Fruit fly (Drosophila melanogaster) whole organism, embryonic: ENCODE results near the gene CG4291.

Experiments used
- Atf3 ChIP-seq: fragments of 200-800 bp; sonication (Bioruptor generic); optimal IDR thresholded peaks from 3 replicates; lab custom pipeline; 2016; ENCODE audit warnings: missing biosample characterization, missing genetic modification characterization
- BtbVII ChIP-seq: fragments of 200-800 bp; sonication (Bioruptor generic); optimal IDR thresholded peaks from 3 replicates; lab custom pipeline; 2017; ENCODE audit warnings: missing biosample characterization, mild to moderate bottlenecking, missing genetic modification characterization
- CG10274 ChIP-seq: fragments of 200-800 bp; sonication (Bioruptor generic); optimal IDR thresholded peaks from 3 replicates; lab custom pipeline; 2017; ENCODE audit warnings: missing biosample characterization, mild to moderate bottlenecking, missing genetic modification characterization
- CG11560 ChIP-seq: fragments of 200-800 bp; sonication (Bioruptor generic); IDR thresholded peaks from 3 replicates; pipeline ENCODE4 v1.3.6; 2022; ENCODE audit warnings: missing biosample characterization, missing genetic modification characterization
- CG13296 ChIP-seq: fragments of 200-800 bp; sonication (Bioruptor generic); optimal IDR thresholded peaks from 3 replicates; lab custom pipeline; 2018; ENCODE audit warnings: missing biosample characterization, mild to moderate bottlenecking, missing genetic modification characterization
- CG13894 ChIP-seq: fragments of 200-800 bp; sonication (Bioruptor generic); optimal IDR thresholded peaks from 3 replicates; lab custom pipeline; 2018; ENCODE audit warnings: missing biosample characterization, mild to moderate bottlenecking, missing genetic modification characterization, moderate library complexity
- CG15514 ChIP-seq: fragments of 200-800 bp; sonication (Bioruptor generic); optimal IDR thresholded peaks from 3 replicates; lab custom pipeline; 2017; ENCODE audit warnings: missing biosample characterization, missing genetic modification characterization, mild to moderate bottlenecking, moderate library complexity, missing genetic modification reagents
- CG16779 ChIP-seq: fragments of 200-800 bp; sonication (Bioruptor generic); IDR thresholded peaks from 2 replicates; pipeline ENCODE4 v1.3.6; 2022; ENCODE audit warnings: missing biosample characterization, missing genetic modification characterization
- CG16813 ChIP-seq: fragments of 200-800 bp; sonication (Bioruptor generic); IDR thresholded peaks from 3 replicates; pipeline ENCODE4 v1.3.6; 2022; ENCODE audit warnings: missing biosample characterization, missing genetic modification characterization; ENCODE audit not compliant: partially characterized antibody
- CG18764 ChIP-seq: fragments of 200-800 bp; sonication (Bioruptor generic); optimal IDR thresholded peaks from 3 replicates; lab custom pipeline; 2016; ENCODE audit warnings: missing biosample characterization, missing genetic modification characterization
- CG2678 ChIP-seq: fragments of 200-800 bp; sonication (Bioruptor generic); optimal IDR thresholded peaks from 3 replicates; lab custom pipeline; 2019; ENCODE audit warnings: missing biosample characterization, mild to moderate bottlenecking, missing genetic modification characterization, moderate library complexity
- CG31365 ChIP-seq: fragments of 200-800 bp; sonication (Bioruptor generic); optimal IDR thresholded peaks from 2 replicates; lab custom pipeline; 2018; ENCODE audit warnings: missing biosample characterization, mild to moderate bottlenecking, missing genetic modification characterization
- CG34422 ChIP-seq: fragments of 200-800 bp; sonication (Bioruptor generic); IDR thresholded peaks from 3 replicates; pipeline ENCODE4 v1.3.6; 2022; ENCODE audit warnings: missing biosample characterization, missing genetic modification characterization
- CG4360 ChIP-seq: fragments of 200-800 bp; sonication (Bioruptor generic); IDR thresholded peaks from 2 replicates; pipeline ENCODE4 v1.3.6; 2022; ENCODE audit warnings: missing biosample characterization, missing genetic modification characterization
- CG4424 ChIP-seq: fragments of 200-800 bp; sonication (Bioruptor generic); optimal IDR thresholded peaks from 3 replicates; lab custom pipeline; 2016; ENCODE audit warnings: missing biosample characterization, missing genetic modification characterization
- CG4820 ChIP-seq: fragments of 200-800 bp; sonication (Bioruptor generic); optimal IDR thresholded peaks from 3 replicates; lab custom pipeline; 2016; ENCODE audit warnings: missing biosample characterization, missing genetic modification characterization
- CG4854 ChIP-seq: fragments of 200-800 bp; sonication (Bioruptor generic); optimal IDR thresholded peaks from 2 replicates; lab custom pipeline; 2016; ENCODE audit warnings: missing biosample characterization, missing genetic modification characterization, inconsistent platforms
- CG5245 ChIP-seq: fragments of 200-800 bp; sonication (Bioruptor generic); optimal IDR thresholded peaks from 3 replicates; lab custom pipeline; 2016; ENCODE audit warnings: missing biosample characterization, missing genetic modification characterization
- CG7839 ChIP-seq: fragments of 200-800 bp; sonication (Bioruptor generic); optimal IDR thresholded peaks from 3 replicates; lab custom pipeline; 2018; ENCODE audit warnings: missing biosample characterization, mild to moderate bottlenecking, missing genetic modification characterization, moderate library complexity
- CG8944 ChIP-seq: fragments of 200-800 bp; sonication (Bioruptor generic); optimal IDR thresholded peaks from 3 replicates; lab custom pipeline; 2016; ENCODE audit warnings: missing biosample characterization, missing genetic modification characterization
- CG9215 ChIP-seq: fragments of 200-800 bp; sonication (Bioruptor generic); IDR thresholded peaks from 2 replicates; pipeline ENCODE4 v1.3.6; 2022; ENCODE audit warnings: missing biosample characterization, missing genetic modification characterization
- CG9437 ChIP-seq: fragments of 200-800 bp; sonication (Bioruptor generic); optimal IDR thresholded peaks from 2 replicates; lab custom pipeline; 2018; ENCODE audit warnings: missing biosample characterization, mild to moderate bottlenecking, missing genetic modification characterization
- CrebB ChIP-seq: fragments of 200-800 bp; sonication (Bioruptor generic); optimal IDR thresholded peaks from 3 replicates; lab custom pipeline; 2018; ENCODE audit warnings: missing biosample characterization, mild to moderate bottlenecking, missing genetic modification characterization
- D19A ChIP-seq: fragments of 200-800 bp; optimal IDR thresholded peaks from 3 replicates; lab custom pipeline; 2019; ENCODE audit warnings: missing biosample characterization, mild to moderate bottlenecking, missing genetic modification characterization, moderate library complexity
- Dad ChIP-seq: fragments of 200-800 bp; sonication (Bioruptor generic); optimal IDR thresholded peaks from 3 replicates; lab custom pipeline; 2016; ENCODE audit warnings: missing biosample characterization, missing genetic modification characterization
- E2f1 ChIP-seq: fragments of 200-800 bp; sonication (Bioruptor generic); IDR thresholded peaks from 2 replicates; pipeline ENCODE4 v1.3.6; 2022; ENCODE audit warnings: missing biosample characterization, missing genetic modification characterization
- Kr ChIP-seq: fragments of 200-800 bp; sonication (Bioruptor generic); optimal IDR thresholded peaks from 2 replicates; lab custom pipeline; 2017; ENCODE audit warnings: missing biosample characterization, mild to moderate bottlenecking, missing genetic modification characterization
- Mad ChIP-seq: fragments of 200-800 bp; sonication (Bioruptor generic); optimal IDR thresholded peaks from 2 replicates; lab custom pipeline; 2016; ENCODE audit warnings: missing biosample characterization, missing genetic modification characterization
- NC2β ChIP-seq: fragments of 200-800 bp; sonication (Bioruptor generic); optimal IDR thresholded peaks from 2 replicates; lab custom pipeline; 2016; ENCODE audit warnings: missing biosample characterization, missing genetic modification characterization
- PHDP ChIP-seq: fragments of 200-800 bp; sonication (Bioruptor generic); optimal IDR thresholded peaks from 3 replicates; lab custom pipeline; 2018; ENCODE audit warnings: missing biosample characterization, mild to moderate bottlenecking, missing genetic modification characterization, moderate library complexity
- Ptx1 ChIP-seq: fragments of 200-800 bp; sonication (Bioruptor generic); IDR thresholded peaks from 2 replicates; pipeline ENCODE4 v1.3.6; 2022; ENCODE audit warnings: missing biosample characterization, missing genetic modification characterization
- Trl ChIP-seq, 3 experiments: fragments of >200 bp in 2 of 3; fragments of 200-800 bp in 1 of 3; sonication (Bioruptor generic) in 1 of 3; optimal IDR thresholded peaks; 2 replicates in 1 of 3; 3 replicates in 2 of 3; lab custom pipeline; 2016 to 2017; ENCODE audit warnings: missing biosample characterization in 1 of 3, missing genetic modification characterization in 1 of 3
- Vsx1 ChIP-seq: fragments of 200-800 bp; sonication (Bioruptor generic); optimal IDR thresholded peaks from 2 replicates; lab custom pipeline; 2017; ENCODE audit warnings: missing biosample characterization, mild to moderate bottlenecking, missing genetic modification characterization, missing genetic modification reagents
- bab2 ChIP-seq: fragments of 200-800 bp; sonication (Bioruptor generic); optimal IDR thresholded peaks from 2 replicates; lab custom pipeline; 2016; ENCODE audit warnings: missing biosample characterization, missing genetic modification characterization
- bsh ChIP-seq, 2 experiments: fragments of 200-800 bp; sonication (Bioruptor generic); optimal IDR thresholded peaks; 2 replicates each; lab custom pipeline; 2017 to 2018; ENCODE audit warnings: mild to moderate bottlenecking in 2 of 2, missing biosample characterization in 2 of 2, missing genetic modification characterization in 2 of 2, moderate library complexity in 1 of 2
- chn ChIP-seq: fragments of 200-800 bp; sonication (Bioruptor generic); optimal IDR thresholded peaks from 2 replicates; lab custom pipeline; 2016; ENCODE audit warnings: missing biosample characterization, missing genetic modification characterization
- ci ChIP-seq: fragments of 200-800 bp; sonication (Bioruptor generic); IDR thresholded peaks from 3 replicates; pipeline ENCODE4 v1.3.6; 2022; ENCODE audit warnings: missing biosample characterization, missing genetic modification characterization
- da ChIP-seq: fragments of 200-800 bp; sonication (Bioruptor generic); optimal IDR thresholded peaks from 2 replicates; lab custom pipeline; 2016; ENCODE audit warnings: missing biosample characterization, missing genetic modification characterization
- dmrt99B ChIP-seq: fragments of 200-800 bp; sonication (Bioruptor generic); optimal IDR thresholded peaks from 2 replicates; lab custom pipeline; 2018; ENCODE audit warnings: missing biosample characterization, mild to moderate bottlenecking, missing genetic modification characterization, moderate library complexity
- en ChIP-seq: fragments of 200-800 bp; sonication (Bioruptor generic); optimal IDR thresholded peaks from 2 replicates; lab custom pipeline; 2016; ENCODE audit warnings: missing biosample characterization, missing genetic modification characterization
- gt ChIP-seq: fragments of 200-800 bp; sonication (Bioruptor generic); IDR thresholded peaks from 2 replicates; pipeline ENCODE4 v1.3.6; 2022; ENCODE audit warnings: missing biosample characterization, missing genetic modification characterization
- h ChIP-seq: fragments of >200 bp; optimal IDR thresholded peaks from 2 replicates; lab custom pipeline; 2017
- lola ChIP-seq, 3 experiments: fragments of >200 bp in 2 of 3; fragments of 200-800 bp in 1 of 3; sonication (Bioruptor generic) in 1 of 3; optimal IDR thresholded peaks; 2 replicates each; lab custom pipeline; 2017 to 2019; ENCODE audit warnings: missing biosample characterization in 3 of 3, missing genetic modification characterization in 3 of 3, mild to moderate bottlenecking in 1 of 3, moderate library complexity in 1 of 3
- maf-S ChIP-seq: fragments of 200-800 bp; sonication (Bioruptor generic); optimal IDR thresholded peaks from 2 replicates; lab custom pipeline; 2016; ENCODE audit warnings: missing biosample characterization, missing genetic modification characterization
- nerfin-2 ChIP-seq: fragments of 200-800 bp; sonication (Bioruptor generic); IDR thresholded peaks from 2 replicates; pipeline ENCODE4 v1.3.6; 2022; ENCODE audit warnings: missing biosample characterization, missing genetic modification characterization; ENCODE audit not compliant: partially characterized antibody
- pros ChIP-seq: fragments of 200-800 bp; sonication (Bioruptor generic); optimal IDR thresholded peaks from 3 replicates; lab custom pipeline; 2019; ENCODE audit warnings: missing biosample characterization, mild to moderate bottlenecking, missing genetic modification characterization, moderate library complexity
- sqz ChIP-seq: fragments of 200-800 bp; sonication (Bioruptor generic); optimal IDR thresholded peaks from 3 replicates; lab custom pipeline; 2018; ENCODE audit warnings: missing biosample characterization, mild to moderate bottlenecking, missing genetic modification characterization
- tna ChIP-seq: fragments of 200-800 bp; sonication (Bioruptor generic); IDR thresholded peaks from 2 replicates; pipeline ENCODE4 v1.3.6; 2022; ENCODE audit warnings: missing biosample characterization, missing genetic modification characterization; ENCODE audit not compliant: partially characterized antibody
- twi ChIP-seq: fragments of 200-800 bp; optimal IDR thresholded peaks from 2 replicates; lab custom pipeline; 2019; ENCODE audit warnings: missing biosample characterization, mild to moderate bottlenecking, missing genetic modification characterization, moderate library complexity
- zen ChIP-seq: fragments of 200-800 bp; sonication (Bioruptor generic); optimal IDR thresholded peaks from 3 replicates; lab custom pipeline; 2018; ENCODE audit warnings: missing biosample characterization, mild to moderate bottlenecking, missing genetic modification characterization, moderate library complexity
- zf30C ChIP-seq: fragments of 200-800 bp; sonication (Bioruptor generic); optimal IDR thresholded peaks from 3 replicates; lab custom pipeline; 2018; ENCODE audit warnings: missing biosample characterization, mild to moderate bottlenecking, missing genetic modification characterization

CG4291 gene

dm6 chr2L:837989-838388, 14.5 kb downstream of the CG4291 start (continued):
- TF ChIP-seq en (GFP tag; lab: Kevin White, UChicago), result no peak
- TF ChIP-seq CG7839 (tag; lab: Kevin White, UChicago), result peak; percentile 45
- no peak for TF ChIP-seq CG5245 (GFP tag; lab: Kevin White, UChicago)
- no peak for TF ChIP-seq D19A (tag; lab: Kevin White, UChicago)
- no peak for TF ChIP-seq E2f1 (GFP tag; lab: Robert Waterston, UW)
- no peak for TF ChIP-seq CG15514 (GFP tag; lab: Kevin White, UChicago)
- TF ChIP-seq CG9215 (GFP tag; lab: Robert Waterston, UW), result no peak
- peak; percentile 35 for TF ChIP-seq dmrt99B
- TF ChIP-seq Atf3 (GFP tag; lab: Kevin White, UChicago), result peak; percentile 19
- no peak for TF ChIP-seq zen
- no peak for TF ChIP-seq nerfin-2 (GFP tag; lab: Robert Waterston, UW)
- no peak for TF ChIP-seq da (GFP tag; lab: Kevin White, UChicago)
- TF ChIP-seq Mad (GFP tag; lab: Kevin White, UChicago), result no peak
- no peak for TF ChIP-seq CG16779 (GFP tag; lab: Robert Waterston, UW)
- no peak for TF ChIP-seq CG31365 (tag; lab: Kevin White, UChicago)
- no peak for TF ChIP-seq CG10274 (GFP tag; lab: Kevin White, UChicago)
- TF ChIP-seq chn (GFP tag; lab: Kevin White, UChicago), result peak; percentile 64
- TF ChIP-seq CG4854 (GFP tag; lab: Kevin White, UChicago), result no peak
- TF ChIP-seq zf30C, result no peak
- no peak for TF ChIP-seq Vsx1
- TF ChIP-seq CG16813 (GFP tag; lab: Robert Waterston, UW), result no peak
- no peak for TF ChIP-seq lola (GFP tag; optimal IDR thresholded peaks at IDR 0.05; lab: Kevin White, UChicago)
- TF ChIP-seq tna (GFP tag; lab: Robert Waterston, UW), result no peak
- peak; percentile 47 for TF ChIP-seq NC2β
- TF ChIP-seq bab2 (GFP tag; lab: Kevin White, UChicago), result no peak
- TF ChIP-seq maf-S (GFP tag; lab: Kevin White, UChicago), result no peak
- no peak for TF ChIP-seq Kr (GFP tag; lab: Kevin White, UChicago)
- TF ChIP-seq CG11560 (tag; lab: Robert Waterston, UW), result no peak
- TF ChIP-seq gt (GFP tag; lab: Robert Waterston, UW), result no peak
- TF ChIP-seq bsh (GFP tag; optimal IDR thresholded peaks at IDR 0.05; lab: Kevin White, UChicago), result peak; percentile 15 to 75
- peak; percentile 53 for TF ChIP-seq PHDP (tag; lab: Kevin White, UChicago)
- TF ChIP-seq h (lab: Kevin White, UChicago), result no peak
- TF ChIP-seq twi (tag; lab: Kevin White, UChicago), result no peak
- no peak for TF ChIP-seq pros (GFP tag; lab: Kevin White, UChicago)
- no peak for TF ChIP-seq CG4820 (GFP tag; lab: Kevin White, UChicago)
- 0 out of 2 replicates have a peak, but pooled peaks have one; percentile 9 for TF ChIP-seq Ptx1 (GFP tag; lab: Robert Waterston, UW)
- TF ChIP-seq CG18764, result no peak
- TF ChIP-seq Dad (GFP tag; lab: Kevin White, UChicago), result no peak
- TF ChIP-seq CrebB (tag; lab: Kevin White, UChicago), result no peak
- no peak for TF ChIP-seq Trl (optimal IDR thresholded peaks at IDR 0.05; lab: Kevin White, UChicago)
- no peak for TF ChIP-seq Trl (GFP tag; optimal IDR thresholded peaks at IDR 0.05; lab: Kevin White, UChicago)
- TF ChIP-seq CG2678, result no peak
- TF ChIP-seq CG4360 (GFP tag; lab: Robert Waterston, UW), result no peak
- no peak for TF ChIP-seq BtbVII (GFP tag; lab: Kevin White, UChicago)
- no peak for TF ChIP-seq CG34422 (GFP tag; lab: Robert Waterston, UW)
- peak; percentile 52 for TF ChIP-seq CG8944 (GFP tag; lab: Kevin White, UChicago)
- TF ChIP-seq CG4424 (GFP tag; lab: Kevin White, UChicago), result no peak
- TF ChIP-seq CG13296 (GFP tag; lab: Kevin White, UChicago), result no peak
- no peak for TF ChIP-seq CG13894 (tag; lab: Kevin White, UChicago)
- TF ChIP-seq sqz (GFP tag; lab: Kevin White, UChicago), result no peak
- TF ChIP-seq CG9437 (GFP tag; lab: Kevin White, UChicago), result peak; percentile 10
- peak; percentile 87 for TF ChIP-seq ci (GFP tag; lab: Robert Waterston, UW)
